Worm (Caenorhabditis elegans): ENCODE data around the gene K01B6.3.

DNA sequence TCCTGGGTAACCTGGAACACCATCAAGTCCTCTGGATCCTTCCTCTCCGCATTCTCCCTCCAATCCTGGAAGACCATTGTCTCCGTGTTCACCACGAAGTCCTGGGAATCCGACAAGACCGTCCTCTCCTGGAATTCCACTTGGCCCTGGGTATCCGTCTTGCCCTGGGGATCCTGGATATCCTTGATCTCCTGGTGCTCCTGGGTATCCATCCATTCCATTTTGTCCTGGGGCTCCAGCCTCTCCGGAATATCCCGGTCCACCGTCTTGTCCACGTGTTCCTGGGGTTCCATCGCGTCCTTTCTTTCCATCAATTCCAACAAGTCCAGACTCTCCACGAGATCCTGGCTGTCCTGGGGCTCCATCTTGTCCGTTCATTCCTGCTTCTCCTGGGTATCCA lies 40.0 kb downstream of the K01B6.3 start:
- TF ChIP-seq unc-39 (tag; optimal IDR thresholded peaks at IDR 0.05), result no peak
- TF ChIP-seq pqm-1 (tag; optimal IDR thresholded peaks at IDR 0.05), result no peak
